Worm (Caenorhabditis elegans) whole organism, young adult: ENCODE data around the gene hlh-6.

ENCODE experiments used
- F22D6.2 ChIP-seq: sonication (generic microtip); optimal IDR thresholded peaks from 2 replicates; lab custom pipeline; 2016; ENCODE audit warnings: mild to moderate bottlenecking, missing genetic modification characterization, missing compliant biosample characterization
- Y79H2A.3 ChIP-seq: fragments of 200-800 bp; sonication (Bioruptor generic); conservative IDR thresholded peaks from 2 replicates; pipeline ENCODE4 v1.3.6; 2022; ENCODE audit warnings: missing genetic modification reagents, missing genetic modification characterization, missing compliant biosample characterization
- ets-4 ChIP-seq: fragments of 200-800 bp; sonication (Bioruptor generic); optimal IDR thresholded peaks from 2 replicates; lab custom pipeline; 2018; ENCODE audit warnings: mild to moderate bottlenecking, missing genetic modification characterization, missing compliant biosample characterization
- sptf-2 ChIP-seq: fragments of 200-800 bp; sonication (Bioruptor generic); optimal IDR thresholded peaks from 2 replicates; lab custom pipeline; 2018; ENCODE audit warnings: mild to moderate bottlenecking, missing genetic modification characterization, missing compliant biosample characterization
- tbp1 ChIP-seq: fragments of 200-800 bp; sonication (Bioruptor generic); optimal IDR thresholded peaks from 2 replicates; lab custom pipeline; 2018; ENCODE audit warnings: mild to moderate bottlenecking, missing genetic modification characterization, missing compliant biosample characterization
- tlf-1 ChIP-seq: fragments of 200-800 bp; sonication (Bioruptor generic); optimal IDR thresholded peaks from 2 replicates; lab custom pipeline; 2018; ENCODE audit warnings: mild to moderate bottlenecking, missing genetic modification characterization, missing compliant biosample characterization

DNA sequence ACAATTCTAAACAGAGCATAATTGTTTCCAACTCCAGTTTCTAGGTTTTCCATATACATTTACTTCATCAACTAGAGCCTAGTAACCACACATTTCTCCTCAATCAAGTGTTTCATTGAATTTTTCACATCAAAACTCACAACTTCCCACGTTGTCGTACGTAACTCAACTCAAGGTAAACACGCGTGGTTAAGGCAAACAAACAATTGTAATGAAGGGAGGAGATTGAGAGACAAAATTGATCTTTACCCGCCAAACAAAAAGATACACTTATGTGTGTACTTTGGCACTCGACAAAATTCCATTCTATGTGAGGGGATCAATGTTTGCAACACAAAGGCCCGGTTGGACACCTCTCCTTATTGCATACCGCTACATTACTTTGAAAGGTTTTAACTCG is 9.3 kb downstream of the hlh-6 start, which contains the start of gene nhr-19:
- no peak for TF ChIP-seq tlf-1 (GFP tag; lab: Kevin White, UChicago)
- no peak for TF ChIP-seq Y79H2A.3 (GFP tag; lab: Robert Waterston, UW)
- no peak for TF ChIP-seq sptf-2
- TF ChIP-seq ets-4 (GFP tag; lab: Kevin White, UChicago) = no peak
- TF ChIP-seq tbp1 (GFP tag; lab: Kevin White, UChicago) = no peak
- no peak for TF ChIP-seq F22D6.2 (tag; lab: Kevin White, UChicago)
